Worm (Caenorhabditis elegans) whole organism, young adult: ENCODE measurements around the gene M05D6.9.

ENCODE experiments used
- D2030.7 ChIP-seq: fragments of 200-800 bp; sonication (Bioruptor generic); IDR thresholded peaks from 2 replicates; pipeline ENCODE4 v1.3.6; 2022; ENCODE audit warnings: missing genetic modification reagents, missing genetic modification characterization, missing compliant biosample characterization
- F55B11.4 ChIP-seq: sonication (generic microtip); optimal IDR thresholded peaks from 2 replicates; lab custom pipeline; 2016; ENCODE audit warnings: missing compliant biosample characterization, missing genetic modification characterization, borderline replicate concordance; ENCODE audit not compliant: insufficient read depth
- ama-1 ChIP-seq, 3 experiments: fragments of 150-350 bp in 1 of 3; sonication (generic microtip) in 2 of 3; optimal IDR thresholded peaks; 2 replicates each; lab custom pipeline; 2014 to 2018; ENCODE audit warnings: missing biosample characterization in 2 of 3, missing genetic modification characterization in 2 of 3, missing genetic modification reagents in 2 of 3
- ceh-40 ChIP-seq: fragments of 200-800 bp; sonication (Bioruptor generic); IDR thresholded peaks from 2 replicates; pipeline ENCODE4 v1.3.6; 2022; ENCODE audit warnings: missing genetic modification characterization, missing compliant biosample characterization
- efl-1 ChIP-seq: fragments of 150-350 bp; optimal IDR thresholded peaks from 2 replicates; lab custom pipeline; 2014; ENCODE audit warnings: missing biosample characterization, missing genetic modification reagents, missing genetic modification characterization
- madf-6 ChIP-seq: fragments of 200-800 bp; sonication (Bioruptor generic); IDR thresholded peaks from 2 replicates; pipeline ENCODE4 v1.3.6; 2022; ENCODE audit warnings: missing genetic modification reagents, missing genetic modification characterization, missing compliant biosample characterization
- nfyb-1 ChIP-seq: fragments of 200-800 bp; sonication (Bioruptor generic); IDR thresholded peaks from 2 replicates; pipeline ENCODE4 v1.3.6; 2022; ENCODE audit warnings: missing genetic modification reagents, missing genetic modification characterization, missing compliant biosample characterization
- nhr-27 ChIP-seq: fragments of 200-800 bp; sonication (Bioruptor generic); optimal IDR thresholded peaks from 2 replicates; lab custom pipeline; 2018; ENCODE audit warnings: mild to moderate bottlenecking, missing genetic modification characterization, moderate library complexity, missing compliant biosample characterization
- snpc-4 ChIP-seq, 5 experiments: fragments of 150-350 bp in 1 of 5; sonication (generic microtip) in 4 of 5; optimal IDR thresholded peaks; 2 replicates each; lab custom pipeline; 2014 to 2018; ENCODE audit warnings: missing genetic modification characterization in 5 of 5, missing biosample characterization in 3 of 5, antibody characterized with exemption in 2 of 5, mild to moderate bottlenecking in 2 of 5, missing compliant biosample characterization in 2 of 5, missing genotype in 2 of 5, moderate library complexity in 2 of 5, missing genetic modification reagents in 1 of 5
- unc-130 ChIP-seq: sonication (generic microtip); optimal IDR thresholded peaks from 2 replicates; lab custom pipeline; 2016; ENCODE audit warnings: missing genetic modification reagents, missing genetic modification characterization, missing compliant biosample characterization
- zfh-2 ChIP-seq: fragments of 200-800 bp; sonication (Bioruptor generic); conservative IDR thresholded peaks from 2 replicates; pipeline ENCODE4 v1.3.6; 2022; ENCODE audit warnings: missing genetic modification reagents, missing genetic modification characterization, missing compliant biosample characterization
- ztf-18 ChIP-seq: sonication (generic microtip); optimal IDR thresholded peaks from 2 replicates; lab custom pipeline; 2016; ENCODE audit warnings: missing genotype, mild to moderate bottlenecking, missing genetic modification characterization, missing compliant biosample characterization
- ztf-3 ChIP-seq: fragments of 200-800 bp; sonication (Bioruptor generic); optimal IDR thresholded peaks from 2 replicates; lab custom pipeline; 2018; ENCODE audit warnings: mild to moderate bottlenecking, missing genetic modification characterization, missing compliant biosample characterization

DNA sequence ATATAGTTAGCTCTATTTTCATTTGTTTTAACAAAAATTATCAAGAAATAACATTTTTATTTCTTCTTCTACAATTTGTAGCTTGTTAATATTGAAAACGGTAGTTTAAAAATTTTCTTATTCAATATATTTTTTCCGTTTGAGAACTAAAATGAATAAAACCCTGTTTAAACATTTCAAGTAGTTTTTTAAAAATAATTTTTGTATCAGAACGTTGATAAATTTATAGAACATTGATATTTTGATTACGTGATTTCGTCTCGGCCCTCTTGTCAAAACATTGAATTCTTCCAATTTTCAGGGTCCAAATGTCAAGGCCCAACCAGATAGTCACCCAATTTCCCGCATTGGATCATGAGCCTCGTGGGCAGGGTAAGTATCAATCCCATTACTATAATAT is 46.3 kb downstream of the M05D6.9 start, which contains the start of gene pqn-73:
- TF ChIP-seq ztf-18 (no peak), unc-130 (GFP tag; lab: Kevin White, UChicago) (no peak), nfyb-1 (no peak), snpc-4 (GFP tag; optimal IDR thresholded peaks at IDR 0.05; lab: Kevin White, UChicago) (no peak), snpc-4 (tag; optimal IDR thresholded peaks at IDR 0.05; lab: Kevin White, UChicago) (no peak), ama-1 (optimal IDR thresholded peaks at IDR 0.05; lab: Kevin White, UChicago) (no peak), ama-1 (GFP tag; optimal IDR thresholded peaks at IDR 0.05; lab: Kevin White, UChicago) (no peak), ceh-40 (GFP tag; lab: Robert Waterston, UW) (no peak), efl-1 (GFP tag; lab: Kevin White, UChicago) (no peak), F55B11.4 (tag; lab: Kevin White, UChicago) (no peak), madf-6 (GFP tag; lab: Robert Waterston, UW) (no peak), D2030.7 (GFP tag; lab: Robert Waterston, UW) (no peak), ztf-3 (no peak), zfh-2 (GFP tag; lab: Robert Waterston, UW) (no peak), nhr-27 (no peak)
